Fruit fly (Drosophila melanogaster) whole organism, embryonic: ENCODE data around the gene sisA.
A peak's percentile ranks its signal among the peaks of the same experiment; 100 is the strongest.

Experiments used
- CG10431 ChIP-seq: fragments of 200-800 bp; sonication (Bioruptor generic); optimal IDR thresholded peaks from 3 replicates; lab custom pipeline; 2018; ENCODE audit warnings: missing biosample characterization, mild to moderate bottlenecking, missing genetic modification characterization
- CG10654 ChIP-seq: fragments of 200-800 bp; sonication (Bioruptor generic); optimal IDR thresholded peaks from 2 replicates; lab custom pipeline; 2016; ENCODE audit warnings: missing biosample characterization, missing genetic modification characterization
- CG13775 ChIP-seq: fragments of 200-800 bp; sonication (Bioruptor generic); optimal IDR thresholded peaks from 3 replicates; lab custom pipeline; 2017; ENCODE audit warnings: missing biosample characterization, mild to moderate bottlenecking, missing genetic modification characterization
- CG1832 ChIP-seq: fragments of 200-800 bp; sonication (Bioruptor generic); optimal IDR thresholded peaks from 2 replicates; lab custom pipeline; 2017; ENCODE audit warnings: missing biosample characterization, mild to moderate bottlenecking, missing genetic modification characterization, inconsistent platforms
- CG18619 ChIP-seq: fragments of 200-800 bp; sonication (Bioruptor generic); optimal IDR thresholded peaks from 3 replicates; lab custom pipeline; 2017; ENCODE audit warnings: missing biosample characterization, mild to moderate bottlenecking, missing genetic modification characterization
- CG2889 ChIP-seq: fragments of 200-800 bp; sonication (Bioruptor generic); IDR thresholded peaks from 3 replicates; pipeline ENCODE4 v1.3.6; 2022; ENCODE audit warnings: missing biosample characterization, missing genetic modification characterization
- CG33557 ChIP-seq: fragments of 200-800 bp; sonication (Bioruptor generic); optimal IDR thresholded peaks from 2 replicates; lab custom pipeline; 2019; ENCODE audit warnings: missing biosample characterization, mild to moderate bottlenecking, missing genetic modification characterization, moderate library complexity
- CG4707 ChIP-seq: fragments of 200-800 bp; sonication (Bioruptor generic); optimal IDR thresholded peaks from 2 replicates; lab custom pipeline; 2018; ENCODE audit warnings: missing biosample characterization, mild to moderate bottlenecking, missing genetic modification characterization, moderate library complexity
- CG4854 ChIP-seq: fragments of 200-800 bp; sonication (Bioruptor generic); optimal IDR thresholded peaks from 2 replicates; lab custom pipeline; 2016; ENCODE audit warnings: missing biosample characterization, missing genetic modification characterization, inconsistent platforms
- CG7786 ChIP-seq: fragments of 200-800 bp; sonication (Bioruptor generic); optimal IDR thresholded peaks from 2 replicates; lab custom pipeline; 2016; ENCODE audit warnings: missing biosample characterization, missing genetic modification characterization
- CG8281 ChIP-seq: fragments of 200-800 bp; sonication (Bioruptor generic); optimal IDR thresholded peaks from 2 replicates; lab custom pipeline; 2018; ENCODE audit warnings: missing biosample characterization, mild to moderate bottlenecking, missing genetic modification characterization, moderate library complexity
- CG8388 ChIP-seq: fragments of 200-800 bp; sonication (Bioruptor generic); optimal IDR thresholded peaks from 2 replicates; lab custom pipeline; 2019; ENCODE audit warnings: missing biosample characterization, mild to moderate bottlenecking, missing genetic modification characterization, moderate library complexity
- CG9797 ChIP-seq: fragments of 200-800 bp; sonication (Bioruptor generic); optimal IDR thresholded peaks from 3 replicates; lab custom pipeline; 2018; ENCODE audit warnings: missing biosample characterization, mild to moderate bottlenecking, missing genetic modification characterization
- CG9817 ChIP-seq: fragments of 200-800 bp; sonication (Bioruptor generic); optimal IDR thresholded peaks from 2 replicates; lab custom pipeline; 2018; ENCODE audit warnings: missing biosample characterization, mild to moderate bottlenecking, missing genetic modification characterization, moderate library complexity
- D19A ChIP-seq: fragments of 200-800 bp; optimal IDR thresholded peaks from 3 replicates; lab custom pipeline; 2019; ENCODE audit warnings: missing biosample characterization, mild to moderate bottlenecking, missing genetic modification characterization, moderate library complexity
- Dip3 ChIP-seq: fragments of 200-800 bp; sonication (Bioruptor generic); optimal IDR thresholded peaks from 3 replicates; lab custom pipeline; 2016; ENCODE audit warnings: missing biosample characterization, missing genetic modification characterization
- Elba2 ChIP-seq: fragments of 200-800 bp; sonication (Bioruptor generic); optimal IDR thresholded peaks from 3 replicates; lab custom pipeline; 2016; ENCODE audit warnings: missing biosample characterization, missing genetic modification characterization
- Fer3 ChIP-seq: fragments of 200-800 bp; sonication (Bioruptor generic); optimal IDR thresholded peaks from 2 replicates; lab custom pipeline; 2018; ENCODE audit warnings: missing biosample characterization, mild to moderate bottlenecking, missing genetic modification characterization, moderate library complexity
- HLH4C ChIP-seq: fragments of 200-800 bp; sonication (Bioruptor generic); IDR thresholded peaks from 3 replicates; pipeline ENCODE4 v1.3.6; 2022; ENCODE audit warnings: missing biosample characterization, missing genetic modification characterization; ENCODE audit not compliant: partially characterized antibody
- MBD-R2 ChIP-seq: fragments of 200-800 bp; sonication (Bioruptor generic); IDR thresholded peaks from 2 replicates; pipeline ENCODE4 v1.3.6; 2022; ENCODE audit warnings: missing biosample characterization, missing genetic modification characterization
- MTF-1 ChIP-seq: fragments of 200-800 bp; sonication (Bioruptor generic); optimal IDR thresholded peaks from 2 replicates; lab custom pipeline; 2018; ENCODE audit warnings: missing biosample characterization, mild to moderate bottlenecking, missing genetic modification characterization, borderline replicate concordance
- Med ChIP-seq: fragments of 200-800 bp; sonication (Bioruptor generic); peaks from one replicate; lab custom pipeline; 2016; ENCODE audit warnings: missing biosample characterization, missing genetic modification characterization, mild to moderate bottlenecking, inconsistent platforms, moderate library complexity
- NFAT ChIP-seq: fragments of 200-800 bp; sonication (Bioruptor generic); IDR thresholded peaks from 2 replicates; pipeline ENCODE4 v1.3.6; 2022; ENCODE audit warnings: missing biosample characterization, missing genetic modification characterization
- Nf-YC ChIP-seq: fragments of 200-800 bp; optimal IDR thresholded peaks from 3 replicates; lab custom pipeline; 2019; ENCODE audit warnings: missing biosample characterization, mild to moderate bottlenecking, missing genetic modification characterization, moderate library complexity
- Pdp1 ChIP-seq, 2 experiments: fragments of 200-800 bp; sonication (Bioruptor generic); optimal IDR thresholded peaks; 3 replicates each; lab custom pipeline; 2016; ENCODE audit warnings: missing biosample characterization in 2 of 2, missing genetic modification characterization in 2 of 2, mild to moderate bottlenecking in 1 of 2, moderate library complexity in 1 of 2
- Ptx1 ChIP-seq: fragments of 200-800 bp; sonication (Bioruptor generic); IDR thresholded peaks from 2 replicates; pipeline ENCODE4 v1.3.6; 2022; ENCODE audit warnings: missing biosample characterization, missing genetic modification characterization
- Rfx ChIP-seq: fragments of 200-800 bp; sonication (Bioruptor generic); IDR thresholded peaks from 2 replicates; pipeline ENCODE4 v1.3.6; 2022; ENCODE audit warnings: missing biosample characterization, missing genetic modification characterization
- Sin3A ChIP-seq: fragments of >200 bp; optimal IDR thresholded peaks from 2 replicates; lab custom pipeline; 2018
- ara ChIP-seq: fragments of 200-800 bp; sonication (Bioruptor generic); IDR thresholded peaks from 2 replicates; pipeline ENCODE4 v1.3.6; 2022; ENCODE audit warnings: missing biosample characterization, missing genetic modification characterization
- br ChIP-seq: fragments of >200 bp; optimal IDR thresholded peaks from 2 replicates; lab custom pipeline; 2017
- cato ChIP-seq: fragments of 200-800 bp; sonication (Bioruptor generic); optimal IDR thresholded peaks from 2 replicates; lab custom pipeline; 2016; ENCODE audit warnings: missing biosample characterization, missing genetic modification characterization, borderline replicate concordance
- chif ChIP-seq, 2 experiments: fragments of 200-800 bp; sonication (Bioruptor generic); optimal IDR thresholded peaks; 3 replicates each; lab custom pipeline; 2016; ENCODE audit warnings: missing biosample characterization in 2 of 2, missing genetic modification characterization in 2 of 2
- chm ChIP-seq: fragments of 200-800 bp; sonication (Bioruptor generic); IDR thresholded peaks from 2 replicates; pipeline ENCODE4 v1.3.6; 2022; ENCODE audit warnings: missing biosample characterization, missing genetic modification characterization
- crp ChIP-seq, 2 experiments: fragments of 200-800 bp; sonication (Bioruptor generic); optimal IDR thresholded peaks; 2 replicates in 1 of 2; 3 replicates in 1 of 2; lab custom pipeline; 2017; ENCODE audit warnings: missing biosample characterization in 2 of 2, missing genetic modification characterization in 2 of 2, mild to moderate bottlenecking in 1 of 2, moderate library complexity in 1 of 2
- dm ChIP-seq: fragments of 200-800 bp; sonication (Bioruptor generic); optimal IDR thresholded peaks from 3 replicates; lab custom pipeline; 2016; ENCODE audit warnings: missing biosample characterization, missing genetic modification characterization
- ems ChIP-seq: fragments of 200-800 bp; sonication (Bioruptor generic); optimal IDR thresholded peaks from 3 replicates; lab custom pipeline; 2016; ENCODE audit warnings: missing biosample characterization, missing genetic modification characterization
- en ChIP-seq: fragments of 200-800 bp; sonication (Bioruptor generic); optimal IDR thresholded peaks from 2 replicates; lab custom pipeline; 2016; ENCODE audit warnings: missing biosample characterization, missing genetic modification characterization
- eve ChIP-seq, 2 experiments: fragments of >200 bp; optimal IDR thresholded peaks; 2 replicates each; lab custom pipeline; 2017; ENCODE audit warnings: missing biosample characterization in 2 of 2, missing genetic modification characterization in 2 of 2
- fd64A ChIP-seq: fragments of 200-800 bp; sonication (Bioruptor generic); optimal IDR thresholded peaks from 3 replicates; lab custom pipeline; 2018; ENCODE audit warnings: missing biosample characterization, mild to moderate bottlenecking, missing genetic modification characterization
- gro ChIP-seq: fragments of 200-800 bp; sonication (Bioruptor generic); optimal IDR thresholded peaks from 2 replicates; lab custom pipeline; 2016; ENCODE audit warnings: missing biosample characterization, missing genetic modification characterization
- ham ChIP-seq: fragments of 200-800 bp; sonication (Bioruptor generic); IDR thresholded peaks from 2 replicates; pipeline ENCODE4 v1.3.6; 2022; ENCODE audit warnings: missing biosample characterization, missing genetic modification characterization
- hth ChIP-seq: fragments of >200 bp; optimal IDR thresholded peaks from 2 replicates; lab custom pipeline; 2017; ENCODE audit warnings: inconsistent platforms
- kni ChIP-seq: fragments of 200-800 bp; sonication (Bioruptor generic); optimal IDR thresholded peaks from 3 replicates; lab custom pipeline; 2017; ENCODE audit warnings: mild to moderate bottlenecking, missing biosample characterization, missing genetic modification reagents, missing genetic modification characterization
- lab ChIP-seq: fragments of 200-800 bp; sonication (Bioruptor generic); optimal IDR thresholded peaks from 3 replicates; lab custom pipeline; 2017; ENCODE audit warnings: missing biosample characterization, missing genetic modification characterization, mild to moderate bottlenecking, moderate library complexity, missing genetic modification reagents
- lmd ChIP-seq: fragments of 200-800 bp; sonication (Bioruptor generic); IDR thresholded peaks from 2 replicates; pipeline ENCODE4 v1.3.6; 2022; ENCODE audit warnings: missing biosample characterization, missing genetic modification characterization
- pfk ChIP-seq: fragments of 200-800 bp; sonication (Bioruptor generic); optimal IDR thresholded peaks from 2 replicates; lab custom pipeline; 2018; ENCODE audit warnings: missing biosample characterization, mild to moderate bottlenecking, missing genetic modification characterization, moderate library complexity
- phol ChIP-seq: fragments of 200-800 bp; sonication (Bioruptor generic); optimal IDR thresholded peaks from 3 replicates; lab custom pipeline; 2018; ENCODE audit warnings: missing biosample characterization, mild to moderate bottlenecking, missing genetic modification characterization, moderate library complexity
- sc ChIP-seq, 3 experiments: fragments of >200 bp in 2 of 3; fragments of 200-800 bp in 1 of 3; sonication (Bioruptor generic) in 1 of 3; optimal IDR thresholded peaks; 2 replicates in 2 of 3; 3 replicates in 1 of 3; lab custom pipeline; 2017; ENCODE audit warnings: mild to moderate bottlenecking in 1 of 3, missing biosample characterization in 1 of 3, missing genetic modification characterization in 1 of 3, missing genetic modification reagents in 1 of 3
- sug ChIP-seq: fragments of 200-800 bp; optimal IDR thresholded peaks from 2 replicates; lab custom pipeline; 2019; ENCODE audit warnings: missing biosample characterization, mild to moderate bottlenecking, missing genetic modification characterization, moderate library complexity
- tap ChIP-seq: fragments of 200-800 bp; optimal IDR thresholded peaks from 3 replicates; lab custom pipeline; 2019; ENCODE audit warnings: missing biosample characterization, mild to moderate bottlenecking, missing genetic modification characterization, moderate library complexity

Gene sisA

dm6 chrX:11326213-11326731 lies 4.1 kb upstream of the sisA start (continued):
- no peak for TF ChIP-seq sc (optimal IDR thresholded peaks at IDR 0.05; lab: Kevin White, UChicago)
- peak; percentile 34 for TF ChIP-seq sc (GFP tag; optimal IDR thresholded peaks at IDR 0.05; lab: Kevin White, UChicago)
- TF ChIP-seq Fer3 (tag; lab: Kevin White, UChicago) = peak; percentile 62
- peak; percentile 26 for TF ChIP-seq CG8281 (tag; lab: Kevin White, UChicago)
- TF ChIP-seq D19A (tag; lab: Kevin White, UChicago) = peak; percentile 60
- TF ChIP-seq CG7786 (GFP tag; lab: Kevin White, UChicago) = peak; percentile 52
- TF ChIP-seq Elba2 (GFP tag; lab: Kevin White, UChicago) = no peak
- TF ChIP-seq CG2889 (GFP tag; lab: Robert Waterston, UW) = peak; percentile 49; the same call in 1 of the 3 replicates
- TF ChIP-seq cato (GFP tag; lab: Kevin White, UChicago) = peak; percentile 17
- no peak for TF ChIP-seq pfk (GFP tag; lab: Kevin White, UChicago)
- no peak for TF ChIP-seq hth (lab: Kevin White, UChicago)
- TF ChIP-seq Pdp1 (GFP tag; optimal IDR thresholded peaks at IDR 0.05; lab: Kevin White, UChicago) = peak; percentile 67 to 88
- TF ChIP-seq ham = no peak
- TF ChIP-seq CG4707 (GFP tag; lab: Kevin White, UChicago) = peak; percentile 24
- TF ChIP-seq CG4854 (GFP tag; lab: Kevin White, UChicago) = peak; percentile 23
- TF ChIP-seq gro = peak; percentile 63
- peak; percentile 26 for TF ChIP-seq fd64A (GFP tag; lab: Kevin White, UChicago)
- peak; percentile 76 for TF ChIP-seq lmd
- peak; percentile 52 for TF ChIP-seq Dip3
- peak; percentile 74 for TF ChIP-seq phol (tag; lab: Kevin White, UChicago)
- no peak for TF ChIP-seq HLH4C (GFP tag; lab: Robert Waterston, UW)
- TF ChIP-seq Rfx (GFP tag; lab: Robert Waterston, UW) = 0 out of 2 replicates have a peak, but pooled peaks have one; percentile 62
- no peak for TF ChIP-seq CG1832 (GFP tag; lab: Kevin White, UChicago)
- TF ChIP-seq CG9817 (tag; lab: Kevin White, UChicago) = peak; percentile 69
- TF ChIP-seq ems = peak; percentile 40
- peak; percentile 64 for TF ChIP-seq kni (GFP tag; lab: Kevin White, UChicago)
- TF ChIP-seq ara (GFP tag; lab: Robert Waterston, UW) = no peak
- peak; percentile 63 for TF ChIP-seq tap (tag; lab: Kevin White, UChicago)
- peak; percentile 85 for TF ChIP-seq lab
- TF ChIP-seq en = peak; percentile 60
- TF ChIP-seq chif (GFP tag; optimal IDR thresholded peaks at IDR 0.05; lab: Kevin White, UChicago) = peak; percentile 23 to 64
- TF ChIP-seq br (lab: Kevin White, UChicago) = no peak
- peak; percentile 94 for TF ChIP-seq Med (GFP tag; lab: Kevin White, UChicago)
- TF ChIP-seq NFAT (GFP tag; lab: Robert Waterston, UW) = 0 out of 2 replicates have a peak, but pooled peaks have one; percentile 27
- peak; percentile 77 for TF ChIP-seq Ptx1 (GFP tag; lab: Robert Waterston, UW)
- no peak for TF ChIP-seq CG10431 (GFP tag; lab: Kevin White, UChicago)
- TF ChIP-seq CG33557 = no peak
- peak; percentile 57; the same call in 1 of the 2 replicates for TF ChIP-seq chm (GFP tag; lab: Robert Waterston, UW)
- TF ChIP-seq Nf-YC (tag; lab: Kevin White, UChicago) = peak; percentile 37
- TF ChIP-seq MTF-1 (GFP tag; lab: Kevin White, UChicago) = no peak
- TF ChIP-seq CG13775 (GFP tag; lab: Kevin White, UChicago) = peak; percentile 45
- TF ChIP-seq crp (GFP tag; optimal IDR thresholded peaks at IDR 0.05; lab: Kevin White, UChicago) = peak in 1 of 2 experiments; percentile 15
- TF ChIP-seq sug (tag; lab: Kevin White, UChicago) = peak; percentile 62
- no peak for TF ChIP-seq Sin3A (lab: Kevin White, UChicago)
- TF ChIP-seq MBD-R2 = peak; percentile 44; the same call in 1 of the 2 replicates
- no peak for TF ChIP-seq dm (GFP tag; lab: Kevin White, UChicago)
- TF ChIP-seq CG9797 (GFP tag; lab: Kevin White, UChicago) = no peak
- TF ChIP-seq CG18619 (GFP tag; lab: Kevin White, UChicago) = peak; percentile 66
- peak; percentile 29 for TF ChIP-seq CG10654
- no peak for TF ChIP-seq eve (GFP tag; optimal IDR thresholded peaks at IDR 0.05; lab: Kevin White, UChicago)
- TF ChIP-seq CG8388 (GFP tag; lab: Kevin White, UChicago) = peak; percentile 70
